Fruit fly (Drosophila melanogaster) whole organism, embryonic: ENCODE results near the gene Pgant8.

Experiments
- CG10321 ChIP-seq: fragments of 200-800 bp; sonication (Bioruptor generic); IDR thresholded peaks from 2 replicates; pipeline ENCODE4 v1.3.6; 2022; ENCODE audit warnings: missing biosample characterization, missing genetic modification characterization
- CG10462 ChIP-seq: fragments of 200-800 bp; sonication (Bioruptor generic); optimal IDR thresholded peaks from 2 replicates; lab custom pipeline; 2016; ENCODE audit warnings: missing biosample characterization, missing genetic modification characterization
- CG10979 ChIP-seq: fragments of 200-800 bp; sonication (Bioruptor generic); optimal IDR thresholded peaks from 2 replicates; lab custom pipeline; 2018; ENCODE audit warnings: missing biosample characterization, mild to moderate bottlenecking, missing genetic modification characterization, moderate library complexity
- CG11723 ChIP-seq: fragments of 200-800 bp; sonication (Bioruptor generic); optimal IDR thresholded peaks from 2 replicates; lab custom pipeline; 2017; ENCODE audit warnings: missing biosample characterization, mild to moderate bottlenecking, missing genetic modification characterization
- CG12219 ChIP-seq: fragments of 200-800 bp; sonication (Bioruptor generic); optimal IDR thresholded peaks from 3 replicates; lab custom pipeline; 2018; ENCODE audit warnings: missing biosample characterization, mild to moderate bottlenecking, missing genetic modification characterization
- CG12236 ChIP-seq: fragments of 200-800 bp; sonication (Bioruptor generic); optimal IDR thresholded peaks from 2 replicates; lab custom pipeline; 2016; ENCODE audit warnings: missing biosample characterization, missing genetic modification characterization
- CG12299 ChIP-seq: fragments of 200-800 bp; sonication (Bioruptor generic); optimal IDR thresholded peaks from 2 replicates; lab custom pipeline; 2018; ENCODE audit warnings: missing biosample characterization, mild to moderate bottlenecking, missing genetic modification characterization
- CG12744 ChIP-seq: fragments of 200-800 bp; sonication (Bioruptor generic); optimal IDR thresholded peaks from 2 replicates; lab custom pipeline; 2016; ENCODE audit warnings: missing biosample characterization, missing genetic modification characterization
- CG12769 ChIP-seq: fragments of 200-800 bp; sonication (Bioruptor generic); optimal IDR thresholded peaks from 2 replicates; lab custom pipeline; 2019; ENCODE audit warnings: missing biosample characterization, mild to moderate bottlenecking, missing genetic modification characterization, moderate library complexity
- CG13624 ChIP-seq: fragments of 200-800 bp; sonication (Bioruptor generic); optimal IDR thresholded peaks from 2 replicates; lab custom pipeline; 2016; ENCODE audit warnings: missing biosample characterization, missing genetic modification characterization
- CG1602 ChIP-seq: fragments of 200-800 bp; sonication (Bioruptor generic); optimal IDR thresholded peaks from 3 replicates; lab custom pipeline; 2016; ENCODE audit warnings: missing biosample characterization, missing genetic modification characterization
- CG1603 ChIP-seq: fragments of 200-800 bp; sonication (Bioruptor generic); optimal IDR thresholded peaks from 2 replicates; lab custom pipeline; 2019; ENCODE audit warnings: missing biosample characterization, mild to moderate bottlenecking, missing genetic modification characterization, moderate library complexity
- CG1647 ChIP-seq: fragments of 200-800 bp; sonication (Bioruptor generic); optimal IDR thresholded peaks from 3 replicates; lab custom pipeline; 2016; ENCODE audit warnings: missing biosample characterization, missing genetic modification characterization
- CG31441 ChIP-seq: fragments of 200-800 bp; sonication (Bioruptor generic); IDR thresholded peaks from 2 replicates; pipeline ENCODE4 v1.3.6; 2022; ENCODE audit warnings: missing biosample characterization, missing genetic modification characterization
- CG32767 ChIP-seq: fragments of 200-800 bp; sonication (Bioruptor generic); IDR thresholded peaks from 2 replicates; pipeline ENCODE4 v1.3.6; 2022; ENCODE audit warnings: missing biosample characterization, missing genetic modification characterization
- CG3847 ChIP-seq: fragments of 200-800 bp; sonication (Bioruptor generic); IDR thresholded peaks from 2 replicates; pipeline ENCODE4 v1.3.6; 2022; ENCODE audit warnings: missing biosample characterization, missing genetic modification characterization
- CG4328 ChIP-seq: fragments of 200-800 bp; sonication (Bioruptor generic); optimal IDR thresholded peaks from 3 replicates; lab custom pipeline; 2017; ENCODE audit warnings: missing biosample characterization, missing genetic modification reagents, missing genetic modification characterization
- CG43689 ChIP-seq: fragments of 200-800 bp; sonication (Bioruptor generic); IDR thresholded peaks from 2 replicates; pipeline ENCODE4 v1.3.6; 2022; ENCODE audit warnings: missing biosample characterization, missing genetic modification characterization
- CG4424 ChIP-seq: fragments of 200-800 bp; sonication (Bioruptor generic); optimal IDR thresholded peaks from 3 replicates; lab custom pipeline; 2016; ENCODE audit warnings: missing biosample characterization, missing genetic modification characterization
- CG6765 ChIP-seq: fragments of 200-800 bp; sonication (Bioruptor generic); optimal IDR thresholded peaks from 3 replicates; lab custom pipeline; 2017; ENCODE audit warnings: missing biosample characterization, mild to moderate bottlenecking, missing genetic modification characterization
- CG6791 ChIP-seq: fragments of 200-800 bp; sonication (Bioruptor generic); IDR thresholded peaks from 3 replicates; pipeline ENCODE4 v1.3.6; 2022; ENCODE audit warnings: missing biosample characterization, missing genetic modification characterization; ENCODE audit not compliant: partially characterized antibody
- CG9727 ChIP-seq: fragments of 200-800 bp; sonication (Bioruptor generic); optimal IDR thresholded peaks from 3 replicates; lab custom pipeline; 2017; ENCODE audit warnings: missing biosample characterization, mild to moderate bottlenecking, missing genetic modification characterization
- D19A ChIP-seq: fragments of 200-800 bp; optimal IDR thresholded peaks from 3 replicates; lab custom pipeline; 2019; ENCODE audit warnings: missing biosample characterization, mild to moderate bottlenecking, missing genetic modification characterization, moderate library complexity
- HLH54F ChIP-seq: fragments of 200-800 bp; sonication (Bioruptor generic); optimal IDR thresholded peaks from 3 replicates; lab custom pipeline; 2016; ENCODE audit warnings: missing biosample characterization, missing genetic modification characterization
- HLHmδ ChIP-seq: fragments of 200-800 bp; sonication (Bioruptor generic); optimal IDR thresholded peaks from 2 replicates; lab custom pipeline; 2018; ENCODE audit warnings: missing biosample characterization, mild to moderate bottlenecking, missing genetic modification characterization, moderate library complexity
- Mrtf ChIP-seq: fragments of 200-800 bp; sonication (Bioruptor generic); IDR thresholded peaks from 3 replicates; pipeline ENCODE4 v1.3.6; 2022; ENCODE audit warnings: missing biosample characterization, missing genetic modification characterization
- Pdp1 ChIP-seq, 2 experiments: fragments of 200-800 bp; sonication (Bioruptor generic); optimal IDR thresholded peaks; 3 replicates each; lab custom pipeline; 2016; ENCODE audit warnings: missing biosample characterization in 2 of 2, missing genetic modification characterization in 2 of 2, mild to moderate bottlenecking in 1 of 2, moderate library complexity in 1 of 2
- Xbp1 ChIP-seq: fragments of 200-800 bp; sonication (Bioruptor generic); optimal IDR thresholded peaks from 3 replicates; lab custom pipeline; 2016; ENCODE audit warnings: missing biosample characterization, mild to moderate bottlenecking, missing genetic modification characterization
- YL-1 ChIP-seq: fragments of 200-800 bp; sonication (Bioruptor generic); optimal IDR thresholded peaks from 3 replicates; lab custom pipeline; 2017; ENCODE audit warnings: missing biosample characterization, mild to moderate bottlenecking, missing genetic modification characterization
- cato ChIP-seq: fragments of 200-800 bp; sonication (Bioruptor generic); optimal IDR thresholded peaks from 2 replicates; lab custom pipeline; 2016; ENCODE audit warnings: missing biosample characterization, missing genetic modification characterization, borderline replicate concordance
- chif ChIP-seq, 2 experiments: fragments of 200-800 bp; sonication (Bioruptor generic); optimal IDR thresholded peaks; 3 replicates each; lab custom pipeline; 2016; ENCODE audit warnings: missing biosample characterization in 2 of 2, missing genetic modification characterization in 2 of 2
- dmrt99B ChIP-seq: fragments of 200-800 bp; sonication (Bioruptor generic); optimal IDR thresholded peaks from 2 replicates; lab custom pipeline; 2018; ENCODE audit warnings: missing biosample characterization, mild to moderate bottlenecking, missing genetic modification characterization, moderate library complexity
- dpn ChIP-seq, 2 experiments: fragments of 200-800 bp; sonication (Bioruptor generic); optimal IDR thresholded peaks; 3 replicates each; lab custom pipeline; 2016; ENCODE audit warnings: missing biosample characterization in 2 of 2, missing genetic modification characterization in 2 of 2
- ewg ChIP-seq: fragments of 200-800 bp; sonication (Bioruptor generic); optimal IDR thresholded peaks from 3 replicates; lab custom pipeline; 2017; ENCODE audit warnings: mild to moderate bottlenecking, missing biosample characterization, missing genetic modification reagents, missing genetic modification characterization
- fd102C ChIP-seq: fragments of 200-800 bp; sonication (Bioruptor generic); optimal IDR thresholded peaks from 2 replicates; lab custom pipeline; 2018; ENCODE audit warnings: missing biosample characterization, mild to moderate bottlenecking, missing genetic modification characterization, moderate library complexity
- ftz-f1 ChIP-seq: fragments of 200-800 bp; sonication (Bioruptor generic); optimal IDR thresholded peaks from 2 replicates; lab custom pipeline; 2016; ENCODE audit warnings: missing biosample characterization, missing genetic modification characterization
- insv ChIP-seq, 2 experiments: fragments of 200-800 bp; sonication (Bioruptor generic); optimal IDR thresholded peaks; 3 replicates each; lab custom pipeline; 2016 to 2018; ENCODE audit warnings: missing biosample characterization in 2 of 2, missing genetic modification characterization in 2 of 2
- ken ChIP-seq: fragments of 200-800 bp; sonication (Bioruptor generic); IDR thresholded peaks from 3 replicates; pipeline ENCODE4 v1.3.6; 2022; ENCODE audit warnings: missing biosample characterization, missing genetic modification characterization
- lilli ChIP-seq: fragments of 200-800 bp; sonication (Bioruptor generic); optimal IDR thresholded peaks from 3 replicates; lab custom pipeline; 2016; ENCODE audit warnings: missing biosample characterization, missing genetic modification characterization
- mam ChIP-seq: fragments of 200-800 bp; sonication (Bioruptor generic); optimal IDR thresholded peaks from 3 replicates; lab custom pipeline; 2016; ENCODE audit warnings: missing biosample characterization, missing genetic modification characterization
- nau ChIP-seq: fragments of 200-800 bp; sonication (Bioruptor generic); optimal IDR thresholded peaks from 3 replicates; lab custom pipeline; 2017; ENCODE audit warnings: missing biosample characterization, mild to moderate bottlenecking, missing genetic modification characterization, missing genetic modification reagents
- org-1 ChIP-seq: fragments of 200-800 bp; sonication (Bioruptor generic); optimal IDR thresholded peaks from 2 replicates; lab custom pipeline; 2017; ENCODE audit warnings: missing biosample characterization, missing genetic modification characterization
- pan ChIP-seq, 4 experiments: fragments of >200 bp in 3 of 4; fragments of 200-800 bp in 1 of 4; sonication (Bioruptor generic) in 1 of 4; optimal IDR thresholded peaks in 3 of 4; IDR thresholded peaks in 1 of 4; 2 replicates each; pipeline versions ENCODE4 v1.3.6 to Lab custom; 2017 to 2022; ENCODE audit warnings: missing biosample characterization in 2 of 4, missing genetic modification characterization in 2 of 4, mixed read lengths in 1 of 4
- peb ChIP-seq: fragments of 200-800 bp; sonication (Bioruptor generic); IDR thresholded peaks from 2 replicates; pipeline ENCODE4 v1.3.6; 2022; ENCODE audit warnings: missing biosample characterization, missing genetic modification characterization
- run ChIP-seq: fragments of 200-800 bp; sonication (Bioruptor generic); optimal IDR thresholded peaks from 3 replicates; lab custom pipeline; 2018; ENCODE audit warnings: missing biosample characterization, mild to moderate bottlenecking, missing genetic modification characterization
- shn ChIP-seq: fragments of 200-800 bp; sonication (Bioruptor generic); optimal IDR thresholded peaks from 3 replicates; lab custom pipeline; 2016; ENCODE audit warnings: missing biosample characterization, missing genetic modification characterization
- so ChIP-seq: fragments of 200-800 bp; sonication (Bioruptor generic); IDR thresholded peaks from 3 replicates; pipeline ENCODE4 v1.3.6; 2022; ENCODE audit warnings: missing biosample characterization, missing genetic modification characterization
- tna ChIP-seq: fragments of 200-800 bp; sonication (Bioruptor generic); IDR thresholded peaks from 2 replicates; pipeline ENCODE4 v1.3.6; 2022; ENCODE audit warnings: missing biosample characterization, missing genetic modification characterization; ENCODE audit not compliant: partially characterized antibody
- tx ChIP-seq: fragments of 200-800 bp; sonication (Bioruptor generic); optimal IDR thresholded peaks from 2 replicates; lab custom pipeline; 2016; ENCODE audit warnings: missing biosample characterization, missing genetic modification characterization
- zen ChIP-seq: fragments of 200-800 bp; sonication (Bioruptor generic); optimal IDR thresholded peaks from 3 replicates; lab custom pipeline; 2018; ENCODE audit warnings: missing biosample characterization, mild to moderate bottlenecking, missing genetic modification characterization, moderate library complexity

Pgant8 gene

DNA sequence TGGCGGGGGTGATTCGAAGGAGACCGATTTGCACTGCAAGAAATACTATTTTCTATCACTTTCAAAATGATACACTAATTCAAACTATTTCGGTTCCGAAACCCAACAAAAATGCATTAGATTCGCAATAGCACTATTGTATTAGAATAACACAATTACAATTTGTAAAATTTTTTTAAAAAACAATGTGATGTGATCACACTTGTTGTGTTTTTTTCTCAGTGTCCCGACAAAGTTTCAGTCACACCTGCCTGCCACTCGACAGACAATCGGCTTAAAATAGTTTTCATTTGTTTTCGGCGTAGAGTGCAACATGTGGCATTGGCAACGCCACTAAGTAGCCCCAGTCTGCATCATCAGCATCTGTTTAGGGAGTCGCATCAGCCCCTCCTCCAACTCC is 8.6 kb upstream of the Pgant8 start:
- peak; percentile 92 for TF ChIP-seq CG1603 (tag; lab: Kevin White, UChicago)
- TF ChIP-seq tna (GFP tag; lab: Robert Waterston, UW), result no peak
- peak; percentile 63 to 88 for TF ChIP-seq chif (GFP tag; optimal IDR thresholded peaks at IDR 0.05; lab: Kevin White, UChicago)
- TF ChIP-seq CG12299, result no peak
- TF ChIP-seq zen, result peak; percentile 82
- no peak for TF ChIP-seq CG10321 (GFP tag; lab: Robert Waterston, UW)
- TF ChIP-seq mam (GFP tag; lab: Kevin White, UChicago), result peak; percentile 11
- peak; percentile 57 for TF ChIP-seq CG10462
- TF ChIP-seq run (tag; lab: Kevin White, UChicago), result no peak
- TF ChIP-seq HLHmδ (GFP tag; lab: Kevin White, UChicago), result no peak
- TF ChIP-seq pan (optimal IDR thresholded peaks at IDR 0.05; lab: Kevin White, UChicago), result no peak
- peak in 1 of 2 experiments; percentile 12 for TF ChIP-seq pan (GFP tag; optimal IDR thresholded peaks at IDR 0.05 in 1 of 2, IDR thresholded peaks at IDR 0.05 in 1 of 2)
- TF ChIP-seq CG6765 (GFP tag; lab: Kevin White, UChicago), result no peak
- TF ChIP-seq CG31441 (GFP tag; lab: Robert Waterston, UW), result peak; percentile 82
- TF ChIP-seq CG10979 (tag; lab: Kevin White, UChicago), result peak; percentile 93
- TF ChIP-seq CG12236 (GFP tag; lab: Kevin White, UChicago), result peak; percentile 68
- TF ChIP-seq peb (GFP tag; lab: Robert Waterston, UW), result 0 out of 2 replicates have a peak, but pooled peaks have one; percentile 35
- peak; percentile 71 for TF ChIP-seq org-1 (GFP tag; lab: Kevin White, UChicago)
- peak; percentile 27 for TF ChIP-seq ewg (GFP tag; lab: Kevin White, UChicago)
- TF ChIP-seq CG11723 (GFP tag; lab: Kevin White, UChicago), result peak; percentile 44
- no peak for TF ChIP-seq Mrtf (GFP tag; lab: Robert Waterston, UW)
- TF ChIP-seq insv (GFP tag; optimal IDR thresholded peaks at IDR 0.05; lab: Kevin White, UChicago), result no peak
- peak; percentile 62; the same call in 1 of the 3 replicates for TF ChIP-seq so (GFP tag; lab: Robert Waterston, UW)
- peak; percentile 86 for TF ChIP-seq CG4424
- TF ChIP-seq D19A (tag; lab: Kevin White, UChicago), result peak; percentile 79
- TF ChIP-seq CG12219 (GFP tag; lab: Kevin White, UChicago), result peak; percentile 55
- TF ChIP-seq dmrt99B (tag; lab: Kevin White, UChicago), result peak; percentile 56
- peak; percentile 26 for TF ChIP-seq lilli (GFP tag; lab: Kevin White, UChicago)
- peak; percentile 5 for TF ChIP-seq CG12769 (tag; lab: Kevin White, UChicago)
- no peak for TF ChIP-seq CG43689
- peak; percentile 67 for TF ChIP-seq nau (GFP tag; lab: Kevin White, UChicago)
- no peak for TF ChIP-seq YL-1 (GFP tag; lab: Kevin White, UChicago)
- no peak for TF ChIP-seq fd102C (GFP tag; lab: Kevin White, UChicago)
- peak; percentile 59 to 71 for TF ChIP-seq Pdp1 (GFP tag; optimal IDR thresholded peaks at IDR 0.05; lab: Kevin White, UChicago)
- TF ChIP-seq shn (GFP tag; lab: Kevin White, UChicago), result peak; percentile 26
- TF ChIP-seq CG4328, result no peak
- TF ChIP-seq ken (GFP tag; lab: Robert Waterston, UW), result no peak
- no peak for TF ChIP-seq CG32767
- TF ChIP-seq CG6791 (GFP tag; lab: Robert Waterston, UW), result no peak
- TF ChIP-seq tx, result peak; percentile 9
- TF ChIP-seq HLH54F (GFP tag; lab: Kevin White, UChicago), result no peak
- peak; percentile 62 for TF ChIP-seq Xbp1
- TF ChIP-seq CG3847 (GFP tag; lab: Robert Waterston, UW), result no peak
- TF ChIP-seq CG1647 (GFP tag; lab: Kevin White, UChicago), result no peak
- TF ChIP-seq CG13624 (GFP tag; lab: Kevin White, UChicago), result peak; percentile 32
- peak; percentile 48 to 53 for TF ChIP-seq dpn (GFP tag; optimal IDR thresholded peaks at IDR 0.05; lab: Kevin White, UChicago)
- peak; percentile 76 for TF ChIP-seq CG1602 (GFP tag; lab: Kevin White, UChicago)
- peak; percentile 27 for TF ChIP-seq cato (GFP tag; lab: Kevin White, UChicago)
- peak; percentile 3 for TF ChIP-seq CG12744 (GFP tag; lab: Kevin White, UChicago)
- TF ChIP-seq CG9727, result peak; percentile 90
- no peak for TF ChIP-seq ftz-f1 (GFP tag; lab: Kevin White, UChicago)
